Fruit fly (Drosophila melanogaster) whole organism, embryonic: ENCODE data around the gene Kdm2.
A peak's percentile ranks its signal among the peaks of the same experiment; 100 is the strongest.

Experiments
- Antp ChIP-seq: fragments of 200-800 bp; sonication (Bioruptor generic); optimal IDR thresholded peaks from 3 replicates; lab custom pipeline; 2016; ENCODE audit warnings: missing biosample characterization, missing genetic modification characterization
- Atf6 ChIP-seq: fragments of 200-800 bp; sonication (Bioruptor generic); IDR thresholded peaks from 2 replicates; pipeline ENCODE4 v1.3.6; 2022; ENCODE audit warnings: missing biosample characterization, missing genetic modification characterization
- B-H2 ChIP-seq: fragments of 200-800 bp; sonication (Bioruptor generic); optimal IDR thresholded peaks from 2 replicates; lab custom pipeline; 2018; ENCODE audit warnings: missing biosample characterization, mild to moderate bottlenecking, missing genetic modification characterization
- CG10979 ChIP-seq: fragments of 200-800 bp; sonication (Bioruptor generic); optimal IDR thresholded peaks from 2 replicates; lab custom pipeline; 2018; ENCODE audit warnings: missing biosample characterization, mild to moderate bottlenecking, missing genetic modification characterization, moderate library complexity
- CG11504 ChIP-seq: fragments of 200-800 bp; sonication (Bioruptor generic); optimal IDR thresholded peaks from 3 replicates; lab custom pipeline; 2019; ENCODE audit warnings: missing biosample characterization, mild to moderate bottlenecking, missing genetic modification characterization, moderate library complexity
- CG12071 ChIP-seq: fragments of 200-800 bp; sonication (Bioruptor generic); optimal IDR thresholded peaks from 3 replicates; lab custom pipeline; 2018; ENCODE audit warnings: missing biosample characterization, mild to moderate bottlenecking, missing genetic modification characterization
- CG1233 ChIP-seq: fragments of 200-800 bp; sonication (Bioruptor generic); optimal IDR thresholded peaks from 4 replicates; lab custom pipeline; 2018; ENCODE audit warnings: missing biosample characterization, mild to moderate bottlenecking, missing genetic modification characterization
- CG13775 ChIP-seq: fragments of 200-800 bp; sonication (Bioruptor generic); optimal IDR thresholded peaks from 3 replicates; lab custom pipeline; 2017; ENCODE audit warnings: missing biosample characterization, mild to moderate bottlenecking, missing genetic modification characterization
- CG15479 ChIP-seq: fragments of 200-800 bp; sonication (Bioruptor generic); optimal IDR thresholded peaks from 3 replicates; lab custom pipeline; 2019; ENCODE audit warnings: missing biosample characterization, mild to moderate bottlenecking, missing genetic modification characterization, moderate library complexity
- CG16815 ChIP-seq: fragments of 200-800 bp; sonication (Bioruptor generic); optimal IDR thresholded peaks from 3 replicates; lab custom pipeline; 2017; ENCODE audit warnings: missing biosample characterization, mild to moderate bottlenecking, missing genetic modification characterization
- CG17359 ChIP-seq: fragments of 200-800 bp; sonication (Bioruptor generic); optimal IDR thresholded peaks from 3 replicates; lab custom pipeline; 2018; ENCODE audit warnings: missing biosample characterization, mild to moderate bottlenecking, missing genetic modification characterization, moderate library complexity
- CG18764 ChIP-seq: fragments of 200-800 bp; sonication (Bioruptor generic); optimal IDR thresholded peaks from 3 replicates; lab custom pipeline; 2016; ENCODE audit warnings: missing biosample characterization, missing genetic modification characterization
- CG2199 ChIP-seq: fragments of 200-800 bp; sonication (Bioruptor generic); IDR thresholded peaks from 3 replicates; pipeline ENCODE4 v1.3.6; 2022; ENCODE audit warnings: missing biosample characterization, missing genetic modification characterization
- CG2678 ChIP-seq: fragments of 200-800 bp; sonication (Bioruptor generic); optimal IDR thresholded peaks from 3 replicates; lab custom pipeline; 2019; ENCODE audit warnings: missing biosample characterization, mild to moderate bottlenecking, missing genetic modification characterization, moderate library complexity
- CG31365 ChIP-seq: fragments of 200-800 bp; sonication (Bioruptor generic); optimal IDR thresholded peaks from 2 replicates; lab custom pipeline; 2018; ENCODE audit warnings: missing biosample characterization, mild to moderate bottlenecking, missing genetic modification characterization
- CG33557 ChIP-seq: fragments of 200-800 bp; sonication (Bioruptor generic); optimal IDR thresholded peaks from 2 replicates; lab custom pipeline; 2019; ENCODE audit warnings: missing biosample characterization, mild to moderate bottlenecking, missing genetic modification characterization, moderate library complexity
- CG34224 ChIP-seq: fragments of 200-800 bp; sonication (Bioruptor generic); IDR thresholded peaks from 3 replicates; pipeline ENCODE4 v1.3.6; 2022; ENCODE audit warnings: missing biosample characterization, missing genetic modification characterization; ENCODE audit not compliant: partially characterized antibody
- CG34422 ChIP-seq: fragments of 200-800 bp; sonication (Bioruptor generic); IDR thresholded peaks from 3 replicates; pipeline ENCODE4 v1.3.6; 2022; ENCODE audit warnings: missing biosample characterization, missing genetic modification characterization
- CG6765 ChIP-seq: fragments of 200-800 bp; sonication (Bioruptor generic); optimal IDR thresholded peaks from 3 replicates; lab custom pipeline; 2017; ENCODE audit warnings: missing biosample characterization, mild to moderate bottlenecking, missing genetic modification characterization
- CG6813 ChIP-seq: fragments of 200-800 bp; sonication (Bioruptor generic); optimal IDR thresholded peaks from 2 replicates; lab custom pipeline; 2017; ENCODE audit warnings: missing biosample characterization, missing genetic modification characterization, mild to moderate bottlenecking, moderate library complexity, missing genetic modification reagents
- CG7556 ChIP-seq: fragments of 200-800 bp; sonication (Bioruptor generic); optimal IDR thresholded peaks from 2 replicates; lab custom pipeline; 2017; ENCODE audit warnings: missing biosample characterization, mild to moderate bottlenecking, missing genetic modification characterization
- CG8281 ChIP-seq: fragments of 200-800 bp; sonication (Bioruptor generic); optimal IDR thresholded peaks from 2 replicates; lab custom pipeline; 2018; ENCODE audit warnings: missing biosample characterization, mild to moderate bottlenecking, missing genetic modification characterization, moderate library complexity
- CoRest ChIP-seq: fragments of 200-800 bp; sonication (Bioruptor generic); optimal IDR thresholded peaks from 3 replicates; lab custom pipeline; 2018; ENCODE audit warnings: missing biosample characterization, mild to moderate bottlenecking, missing genetic modification characterization, moderate library complexity
- D19A ChIP-seq: fragments of 200-800 bp; optimal IDR thresholded peaks from 3 replicates; lab custom pipeline; 2019; ENCODE audit warnings: missing biosample characterization, mild to moderate bottlenecking, missing genetic modification characterization, moderate library complexity
- Doc2 ChIP-seq: fragments of 200-800 bp; sonication (Bioruptor generic); IDR thresholded peaks from 2 replicates; pipeline ENCODE4 v1.3.6; 2022; ENCODE audit warnings: missing biosample characterization, missing genetic modification characterization
- Ets97D ChIP-seq: fragments of 200-800 bp; sonication (Bioruptor generic); optimal IDR thresholded peaks from 3 replicates; lab custom pipeline; 2016; ENCODE audit warnings: missing biosample characterization, missing genetic modification characterization
- Fer1 ChIP-seq: fragments of 200-800 bp; sonication (Bioruptor generic); optimal IDR thresholded peaks from 2 replicates; lab custom pipeline; 2017; ENCODE audit warnings: missing biosample characterization, mild to moderate bottlenecking, missing genetic modification characterization
- HmgD ChIP-seq: fragments of 200-800 bp; sonication (Bioruptor generic); optimal IDR thresholded peaks from 3 replicates; lab custom pipeline; 2016; ENCODE audit warnings: missing biosample characterization, missing genetic modification characterization
- Nf-YC ChIP-seq: fragments of 200-800 bp; optimal IDR thresholded peaks from 3 replicates; lab custom pipeline; 2019; ENCODE audit warnings: missing biosample characterization, mild to moderate bottlenecking, missing genetic modification characterization, moderate library complexity
- PHDP ChIP-seq: fragments of 200-800 bp; sonication (Bioruptor generic); optimal IDR thresholded peaks from 3 replicates; lab custom pipeline; 2018; ENCODE audit warnings: missing biosample characterization, mild to moderate bottlenecking, missing genetic modification characterization, moderate library complexity
- Sry-δ ChIP-seq: fragments of 200-800 bp; sonication (Bioruptor generic); optimal IDR thresholded peaks from 2 replicates; lab custom pipeline; 2016; ENCODE audit warnings: missing biosample characterization, missing genetic modification characterization
- az2 ChIP-seq: fragments of 200-800 bp; sonication (Bioruptor generic); optimal IDR thresholded peaks from 3 replicates; lab custom pipeline; 2016; ENCODE audit warnings: missing biosample characterization, missing genetic modification characterization
- bab2 ChIP-seq: fragments of 200-800 bp; sonication (Bioruptor generic); optimal IDR thresholded peaks from 2 replicates; lab custom pipeline; 2016; ENCODE audit warnings: missing biosample characterization, missing genetic modification characterization
- dati ChIP-seq: fragments of 200-800 bp; sonication (Bioruptor generic); IDR thresholded peaks from 2 replicates; pipeline ENCODE4 v1.3.6; 2022; ENCODE audit warnings: missing biosample characterization, missing genetic modification characterization
- dmrt11E ChIP-seq: fragments of 200-800 bp; sonication (Bioruptor generic); optimal IDR thresholded peaks from 3 replicates; lab custom pipeline; 2018; ENCODE audit warnings: missing biosample characterization, mild to moderate bottlenecking, missing genetic modification characterization, moderate library complexity
- exex ChIP-seq: fragments of 200-800 bp; sonication (Bioruptor generic); optimal IDR thresholded peaks from 4 replicates; lab custom pipeline; 2018; ENCODE audit warnings: missing biosample characterization, mild to moderate bottlenecking, missing genetic modification characterization, moderate library complexity
- fd3F ChIP-seq: fragments of 200-800 bp; sonication (Bioruptor generic); optimal IDR thresholded peaks from 2 replicates; lab custom pipeline; 2018; ENCODE audit warnings: missing biosample characterization, mild to moderate bottlenecking, missing genetic modification characterization, moderate library complexity
- fru ChIP-seq: fragments of >200 bp; optimal IDR thresholded peaks from 2 replicates; lab custom pipeline; 2017
- kay ChIP-seq: fragments of 200-800 bp; sonication (Bioruptor generic); optimal IDR thresholded peaks from 2 replicates; lab custom pipeline; 2016; ENCODE audit warnings: missing biosample characterization, missing genetic modification characterization
- org-1 ChIP-seq: fragments of 200-800 bp; sonication (Bioruptor generic); optimal IDR thresholded peaks from 2 replicates; lab custom pipeline; 2017; ENCODE audit warnings: missing biosample characterization, missing genetic modification characterization
- p53 ChIP-seq: fragments of 200-800 bp; sonication (Bioruptor generic); optimal IDR thresholded peaks from 2 replicates; lab custom pipeline; 2016; ENCODE audit warnings: missing biosample characterization, missing genetic modification characterization
- pfk ChIP-seq: fragments of 200-800 bp; sonication (Bioruptor generic); optimal IDR thresholded peaks from 2 replicates; lab custom pipeline; 2018; ENCODE audit warnings: missing biosample characterization, mild to moderate bottlenecking, missing genetic modification characterization, moderate library complexity
- ranshi ChIP-seq: fragments of 200-800 bp; sonication (Bioruptor generic); IDR thresholded peaks from 2 replicates; pipeline ENCODE4 v1.3.6; 2022; ENCODE audit warnings: missing biosample characterization, missing genetic modification characterization
- sc ChIP-seq, 3 experiments: fragments of >200 bp in 2 of 3; fragments of 200-800 bp in 1 of 3; sonication (Bioruptor generic) in 1 of 3; optimal IDR thresholded peaks; 2 replicates in 2 of 3; 3 replicates in 1 of 3; lab custom pipeline; 2017; ENCODE audit warnings: mild to moderate bottlenecking in 1 of 3, missing biosample characterization in 1 of 3, missing genetic modification characterization in 1 of 3, missing genetic modification reagents in 1 of 3
- schlank ChIP-seq: fragments of 200-800 bp; sonication (Bioruptor generic); optimal IDR thresholded peaks from 2 replicates; lab custom pipeline; 2018; ENCODE audit warnings: missing biosample characterization, mild to moderate bottlenecking, missing genetic modification characterization
- sd ChIP-seq: fragments of 200-800 bp; sonication (Bioruptor generic); optimal IDR thresholded peaks from 3 replicates; lab custom pipeline; 2018; ENCODE audit warnings: missing biosample characterization, mild to moderate bottlenecking, missing genetic modification characterization, moderate library complexity
- sug ChIP-seq: fragments of 200-800 bp; optimal IDR thresholded peaks from 2 replicates; lab custom pipeline; 2019; ENCODE audit warnings: missing biosample characterization, mild to moderate bottlenecking, missing genetic modification characterization, moderate library complexity
- toy ChIP-seq: fragments of 200-800 bp; sonication (Bioruptor generic); IDR thresholded peaks from 2 replicates; pipeline ENCODE4 v1.3.6; 2022; ENCODE audit warnings: missing biosample characterization, missing genetic modification characterization

Gene Kdm2

DNA sequence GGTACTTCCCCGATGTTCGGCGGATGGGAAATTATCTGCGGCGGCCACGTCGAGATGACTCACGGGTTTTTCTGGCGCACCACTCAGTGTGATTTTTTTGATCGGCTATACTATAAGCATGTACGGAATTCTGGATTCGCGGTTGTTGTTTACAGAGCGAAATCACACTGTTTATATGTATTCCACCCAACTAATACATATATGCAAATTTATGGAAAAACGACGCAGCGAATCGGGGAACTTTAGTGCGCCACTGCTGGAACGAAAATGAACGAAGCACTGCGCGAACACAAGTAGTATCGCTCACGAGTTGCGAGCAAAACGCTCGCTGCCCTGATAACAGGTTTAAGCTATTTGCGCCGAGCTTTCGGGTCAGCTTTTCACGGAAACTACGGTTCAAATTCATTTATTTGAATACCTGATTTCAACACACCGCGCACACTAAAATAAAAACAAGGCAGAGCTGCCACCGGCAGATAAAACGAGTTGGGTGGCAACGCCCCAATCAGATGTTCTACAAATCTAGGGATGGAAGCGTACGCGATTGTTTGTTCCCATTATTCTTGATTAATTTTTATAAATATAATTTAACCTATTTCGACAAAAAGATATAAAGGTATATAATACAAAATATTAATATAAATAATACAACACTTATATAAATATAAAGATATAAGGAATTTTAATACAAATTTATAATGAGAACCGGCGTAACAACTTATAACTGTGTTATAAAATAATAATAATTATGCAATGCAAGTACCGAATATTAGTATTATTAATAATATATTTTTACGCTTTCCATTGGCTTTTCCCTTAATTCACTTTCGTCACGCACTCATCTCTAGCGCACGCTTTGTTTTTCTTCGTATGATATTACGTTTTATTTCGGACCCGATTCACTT, 4.5 kb upstream of the Kdm2 start, which contains the start of gene Rel (continued):
- TF ChIP-seq CG11504 (peak; percentile 82), B-H2 (peak; percentile 75), sug (tag; lab: Kevin White, UChicago) (peak; percentile 78), Antp (GFP tag; lab: Kevin White, UChicago) (no peak), sd (tag; lab: Kevin White, UChicago) (peak; percentile 96), CoRest (tag; lab: Kevin White, UChicago) (peak; percentile 90), Doc2 (GFP tag; lab: Robert Waterston, UW) (no peak), pfk (GFP tag; lab: Kevin White, UChicago) (peak; percentile 69), CG34224 (GFP tag; lab: Robert Waterston, UW) (no peak), Atf6 (GFP tag; lab: Robert Waterston, UW) (no peak), CG13775 (GFP tag; lab: Kevin White, UChicago) (peak; percentile 76), CG33557 (GFP tag; lab: Kevin White, UChicago) (peak; percentile 79), CG8281 (peak; percentile 28), fd3F (peak; percentile 56), dmrt11E (peak; percentile 82), az2 (GFP tag; lab: Kevin White, UChicago) (peak; percentile 63), CG6813 (GFP tag; lab: Kevin White, UChicago) (peak; percentile 39), CG6765 (peak; percentile 26), CG31365 (tag; lab: Kevin White, UChicago) (peak; percentile 11), ranshi (GFP tag; lab: Robert Waterston, UW) (no peak), Nf-YC (peak; percentile 73), CG2199 (GFP tag; lab: Robert Waterston, UW) (no peak), CG16815 (GFP tag; lab: Kevin White, UChicago) (peak; percentile 32), CG2678 (tag; lab: Kevin White, UChicago) (peak; percentile 86), HmgD (no peak), CG12071 (GFP tag; lab: Kevin White, UChicago) (peak; percentile 59), CG15479 (GFP tag; lab: Kevin White, UChicago) (no peak), bab2 (no peak), CG1233 (GFP tag; lab: Kevin White, UChicago) (peak; percentile 42), exex (tag; lab: Kevin White, UChicago) (peak; percentile 35), Sry-δ (GFP tag; lab: Kevin White, UChicago) (peak; percentile 68), sc (optimal IDR thresholded peaks at IDR 0.05; lab: Kevin White, UChicago) (no peak), sc (GFP tag; optimal IDR thresholded peaks at IDR 0.05; lab: Kevin White, UChicago) (peak; percentile 50), CG18764 (peak; percentile 25), PHDP (peak; percentile 69), fru (no peak), CG17359 (tag; lab: Kevin White, UChicago) (peak; percentile 66), Fer1 (GFP tag; lab: Kevin White, UChicago) (peak; percentile 41), org-1 (GFP tag; lab: Kevin White, UChicago) (peak; percentile 22), CG7556 (peak; percentile 73), p53 (no peak), kay (GFP tag; lab: Kevin White, UChicago) (peak; percentile 82), Ets97D (GFP tag; lab: Kevin White, UChicago) (peak; percentile 14), D19A (tag; lab: Kevin White, UChicago) (peak; percentile 73), CG34422 (no peak), schlank (peak; percentile 45), dati (GFP tag; lab: Robert Waterston, UW) (no peak), CG10979 (peak; percentile 74), toy (no peak)
